Fruit fly (Drosophila melanogaster): ENCODE measurements around the gene KrT95D.

KrT95D gene

DNA sequence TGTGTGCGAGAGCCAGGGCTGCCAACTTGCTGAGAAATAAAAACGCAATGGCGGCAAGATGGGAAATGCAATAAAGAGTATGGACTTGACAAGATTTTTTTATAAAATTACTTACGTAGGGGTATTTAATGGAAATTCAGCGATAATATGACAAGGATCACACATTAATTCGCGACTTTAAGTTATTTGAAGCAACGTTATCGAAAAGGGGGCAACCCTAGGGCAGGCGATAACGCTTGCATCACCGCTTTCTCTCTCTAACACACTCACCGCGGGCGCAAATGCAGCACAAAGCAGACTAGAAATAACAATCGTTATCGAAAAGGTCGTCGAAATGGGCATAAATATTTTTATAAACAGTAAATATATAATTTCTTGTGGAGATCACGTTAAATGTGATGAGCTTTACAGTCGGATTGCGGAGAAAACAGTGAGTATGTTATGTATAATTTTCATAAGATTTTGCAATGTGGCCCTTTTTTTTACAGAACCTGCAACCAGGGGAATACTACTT lies 16.4 kb upstream of the KrT95D start, which contains the start of gene Rox8 (continued):
- no peak for TF ChIP-seq tll (GFP tag; optimal IDR thresholded peaks at IDR 0.05)
- TF ChIP-seq D19A (tag; optimal IDR thresholded peaks at IDR 0.05), result peak; percentile 38
- no peak for TF ChIP-seq fd64A (GFP tag; optimal IDR thresholded peaks at IDR 0.05)
- TF ChIP-seq CG9437 (GFP tag; optimal IDR thresholded peaks at IDR 0.05), result peak; percentile 46
- TF ChIP-seq Fer1 (GFP tag; optimal IDR thresholded peaks at IDR 0.05), result peak; percentile 61
- TF ChIP-seq her (GFP tag; optimal IDR thresholded peaks at IDR 0.05), result peak; percentile 18
- TF ChIP-seq Dref (GFP tag; IDR thresholded peaks at IDR 0.05), result peak; percentile 71
- no peak for TF ChIP-seq cwo (GFP tag; optimal IDR thresholded peaks at IDR 0.05)
- peak; percentile 82 for TF ChIP-seq CG4617 (GFP tag; optimal IDR thresholded peaks at IDR 0.05; ENCODE audit: borderline replicate concordance)
- no peak for TF ChIP-seq CG2889 (GFP tag; IDR thresholded peaks at IDR 0.05)
- TF ChIP-seq E2f1 (GFP tag; IDR thresholded peaks at IDR 0.05), result 0 out of 2 replicates have a peak, but pooled peaks have one; percentile 16
- TF ChIP-seq Jarid2 (GFP tag; optimal IDR thresholded peaks at IDR 0.05), result no peak
- peak; percentile 56; the same call in 2 of the 3 replicates for TF ChIP-seq CG6791 (GFP tag; IDR thresholded peaks at IDR 0.05; ENCODE audit: partially characterized antibody)
- TF ChIP-seq chinmo (GFP tag; IDR thresholded peaks at IDR 0.05; ENCODE audit: partially characterized antibody), result peak; percentile 99
- TF ChIP-seq dmrt99B (tag; optimal IDR thresholded peaks at IDR 0.05), result no peak
- peak; percentile 75 for TF ChIP-seq CG17829 (tag; optimal IDR thresholded peaks at IDR 0.05)
- no peak for TF ChIP-seq run (tag; optimal IDR thresholded peaks at IDR 0.05)
- TF ChIP-seq stwl (tag; optimal IDR thresholded peaks at IDR 0.05), result peak; percentile 89
- peak; percentile 61 for TF ChIP-seq CG9797 (GFP tag; optimal IDR thresholded peaks at IDR 0.05)
- no peak for TF ChIP-seq CG31365 (tag; optimal IDR thresholded peaks at IDR 0.05)
- peak; percentile 55; the same call in 2 of the 3 replicates for TF ChIP-seq vnd (GFP tag; IDR thresholded peaks at IDR 0.05; ENCODE audit: partially characterized antibody)
- TF ChIP-seq CG1529 (GFP tag; optimal IDR thresholded peaks at IDR 0.05), result peak; percentile 25
- TF ChIP-seq CG12769 (tag; optimal IDR thresholded peaks at IDR 0.05), result peak; percentile 20
- no peak for TF ChIP-seq gcm2 (GFP tag; optimal IDR thresholded peaks at IDR 0.05)
- TF ChIP-seq CG33213 (GFP tag; optimal IDR thresholded peaks at IDR 0.05), result peak; percentile 21
- TF ChIP-seq Kr (GFP tag; optimal IDR thresholded peaks at IDR 0.05), result peak; percentile 3
- peak; percentile 73 for TF ChIP-seq CG13287 (GFP tag; IDR thresholded peaks at IDR 0.05; ENCODE audit: partially characterized antibody)
- TF ChIP-seq YL-1 (GFP tag; optimal IDR thresholded peaks at IDR 0.05), result peak; percentile 50
- TF ChIP-seq ems (GFP tag; optimal IDR thresholded peaks at IDR 0.05), result peak; percentile 6
- peak in 1 of 2 experiments; percentile 26 for TF ChIP-seq chif (GFP tag; optimal IDR thresholded peaks at IDR 0.05)
- TF ChIP-seq CG9609 (GFP tag; optimal IDR thresholded peaks at IDR 0.05), result peak; percentile 15
- peak; percentile 46 for TF ChIP-seq CG9727 (GFP tag; optimal IDR thresholded peaks at IDR 0.05)
- TF ChIP-seq MBD-R2 (GFP tag; IDR thresholded peaks at IDR 0.05), result peak; percentile 66
- peak; percentile 53 for TF ChIP-seq exex (tag; optimal IDR thresholded peaks at IDR 0.05)
- no peak for TF ChIP-seq eve (GFP tag; optimal IDR thresholded peaks at IDR 0.05)
- TF ChIP-seq CG11398 (GFP tag; optimal IDR thresholded peaks at IDR 0.05), result peak; percentile 11
- TF ChIP-seq CG2678 (tag; optimal IDR thresholded peaks at IDR 0.05), result peak; percentile 52
- peak; percentile 75 for TF ChIP-seq nerfin-2 (GFP tag; IDR thresholded peaks at IDR 0.05; ENCODE audit: partially characterized antibody)
- TF ChIP-seq Xrp1 (GFP tag; IDR thresholded peaks at IDR 0.05), result peak; percentile 8; the same call in 1 of the 2 replicates
- TF ChIP-seq CG7372 (GFP tag; IDR thresholded peaks at IDR 0.05), result no peak
- TF ChIP-seq CG34422 (GFP tag; IDR thresholded peaks at IDR 0.05), result peak; percentile 36; the same call in 1 of the 3 replicates
- TF ChIP-seq CG13296 (GFP tag; optimal IDR thresholded peaks at IDR 0.05), result peak; percentile 45
- peak; percentile 23 for TF ChIP-seq NfI (GFP tag; optimal IDR thresholded peaks at IDR 0.05)
- peak; percentile 39 for TF ChIP-seq PHDP (tag; optimal IDR thresholded peaks at IDR 0.05)
- TF ChIP-seq gem (tag; optimal IDR thresholded peaks at IDR 0.05), result peak; percentile 60
- no peak for TF ChIP-seq CG15073 (GFP tag; optimal IDR thresholded peaks at IDR 0.05)
- TF ChIP-seq CG14710 (tag; optimal IDR thresholded peaks at IDR 0.05), result peak; percentile 75
- peak; percentile 56 for TF ChIP-seq Scr (GFP tag; IDR thresholded peaks at IDR 0.05; ENCODE audit: partially characterized antibody)
- TF ChIP-seq psq (GFP tag; optimal IDR thresholded peaks at IDR 0.05), result peak; percentile 97

All from whole organism, embryonic.